Fruit fly (Drosophila melanogaster) whole organism, adult: ENCODE measurements around the gene CG9512.

Source experiments
- CG12768 ChIP-seq: fragments of 200-800 bp; sonication (Bioruptor generic); optimal IDR thresholded peaks from 2 replicates; lab custom pipeline; 2017; ENCODE audit warnings: missing biosample characterization, missing genetic modification characterization, mild to moderate bottlenecking, moderate library complexity, missing genetic modification reagents
- CG5204 ChIP-seq: fragments of 200-800 bp; sonication (Bioruptor generic); optimal IDR thresholded peaks from 2 replicates; lab custom pipeline; 2016; ENCODE audit warnings: missing biosample characterization, missing genetic modification characterization
- CG7045 ChIP-seq: fragments of 200-800 bp; sonication (Bioruptor generic); optimal IDR thresholded peaks from 2 replicates; lab custom pipeline; 2017; ENCODE audit warnings: missing biosample characterization, mild to moderate bottlenecking, missing genetic modification characterization
- CG7101 ChIP-seq: fragments of 200-800 bp; sonication (Bioruptor generic); optimal IDR thresholded peaks from 2 replicates; lab custom pipeline; 2018; ENCODE audit warnings: missing biosample characterization, mild to moderate bottlenecking, missing genetic modification characterization, moderate library complexity
- Clk ChIP-seq: fragments of 200-800 bp; sonication (Bioruptor generic); optimal IDR thresholded peaks from 2 replicates; lab custom pipeline; 2017; ENCODE audit warnings: missing biosample characterization, missing genetic modification characterization
- Crg-1 ChIP-seq: fragments of 200-800 bp; sonication (Bioruptor generic); optimal IDR thresholded peaks from 2 replicates; lab custom pipeline; 2016; ENCODE audit warnings: missing biosample characterization, missing genetic modification characterization
- bab1 ChIP-seq: fragments of 200-800 bp; sonication (Bioruptor generic); optimal IDR thresholded peaks from 3 replicates; lab custom pipeline; 2019; ENCODE audit warnings: missing biosample characterization, mild to moderate bottlenecking, missing genetic modification characterization, moderate library complexity
- ovo ChIP-seq: fragments of 200-800 bp; sonication (Bioruptor generic); optimal IDR thresholded peaks from 2 replicates; lab custom pipeline; 2016; ENCODE audit warnings: missing biosample characterization, missing genetic modification characterization
- pad ChIP-seq: fragments of 200-800 bp; sonication (Bioruptor generic); optimal IDR thresholded peaks from 3 replicates; lab custom pipeline; 2017; ENCODE audit warnings: missing biosample characterization, missing genetic modification characterization, mild to moderate bottlenecking, moderate library complexity, missing genetic modification reagents
- tj ChIP-seq: fragments of 200-800 bp; sonication (Bioruptor generic); optimal IDR thresholded peaks from 3 replicates; lab custom pipeline; 2017; ENCODE audit warnings: missing biosample characterization, mild to moderate bottlenecking, missing genetic modification characterization, moderate library complexity
- toe ChIP-seq: fragments of 200-800 bp; sonication (Bioruptor generic); optimal IDR thresholded peaks from 2 replicates; lab custom pipeline; 2016; ENCODE audit warnings: missing biosample characterization, missing genetic modification characterization

DNA sequence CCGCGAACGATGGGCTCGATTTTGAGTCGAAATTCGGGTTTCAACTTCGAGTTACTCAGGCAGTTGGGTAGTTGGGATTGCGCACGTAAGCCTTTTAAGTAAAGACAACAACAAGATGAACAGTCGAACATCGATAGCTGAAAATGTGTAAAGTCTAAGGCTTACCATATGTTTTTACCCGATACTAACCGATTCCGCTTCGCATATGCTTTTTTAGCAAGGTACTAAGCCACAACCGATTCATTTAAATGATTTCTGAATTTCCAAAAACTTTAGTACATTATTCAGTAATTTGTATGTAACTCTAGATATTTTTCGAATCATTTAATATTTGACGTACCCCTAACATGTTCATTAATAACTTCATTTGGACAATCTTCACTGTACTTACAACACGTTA, 7.8 kb downstream of the CG9512 start:
- no peak for TF ChIP-seq Clk
- no peak for TF ChIP-seq CG5204 (GFP tag; lab: Kevin White, UChicago)
- no peak for TF ChIP-seq CG7045 (GFP tag; lab: Kevin White, UChicago)
- TF ChIP-seq pad, result no peak
- TF ChIP-seq Crg-1 (GFP tag; lab: Kevin White, UChicago), result no peak
- TF ChIP-seq toe (GFP tag; lab: Kevin White, UChicago), result no peak
- no peak for TF ChIP-seq tj (GFP tag; lab: Kevin White, UChicago)
- TF ChIP-seq CG12768 (GFP tag; lab: Kevin White, UChicago), result no peak
- no peak for TF ChIP-seq bab1
- TF ChIP-seq ovo (GFP tag; lab: Kevin White, UChicago), result no peak
- TF ChIP-seq CG7101 (tag; lab: Kevin White, UChicago), result no peak
